Worm (Caenorhabditis elegans) whole organism, mixed stage, embryonic: ENCODE results near the gene kqt-1.

Experiments
- ceh-39 ChIP-seq: fragments of 150-350 bp; optimal IDR thresholded peaks from 2 replicates; lab custom pipeline; 2014; ENCODE audit warnings: missing biosample characterization, missing genetic modification characterization
- elt-1 ChIP-seq: sonication (generic microtip); optimal IDR thresholded peaks from 2 replicates; lab custom pipeline; 2017; ENCODE audit warnings: missing genetic modification characterization, mild to moderate bottlenecking, missing compliant biosample characterization, antibody characterized with exemption, moderate library complexity, borderline replicate concordance; ENCODE audit not compliant: insufficient read depth
- hlh-1 ChIP-seq: fragments of 150-350 bp; optimal IDR thresholded peaks from 2 replicates; lab custom pipeline; 2014; ENCODE audit warnings: missing biosample characterization, missing genetic modification reagents, missing genetic modification characterization
- lsy-2 ChIP-seq: fragments of 150-350 bp; optimal IDR thresholded peaks from 2 replicates; lab custom pipeline; 2014; ENCODE audit warnings: missing biosample characterization, missing genetic modification characterization
- nhr-76 ChIP-seq: sonication (generic microtip); optimal IDR thresholded peaks from 2 replicates; lab custom pipeline; 2017; ENCODE audit warnings: missing biosample characterization, missing genetic modification characterization
- snpc-4 ChIP-seq: fragments of 150-350 bp; optimal IDR thresholded peaks from 2 replicates; lab custom pipeline; 2014; ENCODE audit warnings: missing biosample characterization, missing genetic modification characterization
- unc-62 ChIP-seq: fragments of 150-350 bp; optimal IDR thresholded peaks from 2 replicates; lab custom pipeline; 2014; ENCODE audit warnings: missing biosample characterization, missing genetic modification reagents, missing genetic modification characterization
- zip-8 ChIP-seq: fragments of 150-350 bp; optimal IDR thresholded peaks from 2 replicates; lab custom pipeline; 2014; ENCODE audit warnings: missing biosample characterization, missing genetic modification characterization
- ztf-11 ChIP-seq: fragments of 150-350 bp; optimal IDR thresholded peaks from 2 replicates; lab custom pipeline; 2014; ENCODE audit warnings: missing biosample characterization, missing genetic modification characterization

ce11 chrX:6588495-6588894, 30.3 kb upstream of the kqt-1 start, which contains the start of gene fbxl-4:
- TF ChIP-seq ceh-39 (tag; lab: Kevin White, UChicago) (no peak), snpc-4 (tag; lab: Kevin White, UChicago) (no peak), unc-62 (GFP tag; lab: Kevin White, UChicago) (no peak), ztf-11 (tag; lab: Kevin White, UChicago) (no peak), hlh-1 (no peak), nhr-76 (no peak), elt-1 (no peak), lsy-2 (no peak), zip-8 (tag; lab: Kevin White, UChicago) (no peak)
